Worm (Caenorhabditis elegans): ENCODE data around the gene W02F12.4.
A peak's percentile ranks its signal among the peaks of the same experiment; 100 is the strongest.

Gene W02F12.4

DNA sequence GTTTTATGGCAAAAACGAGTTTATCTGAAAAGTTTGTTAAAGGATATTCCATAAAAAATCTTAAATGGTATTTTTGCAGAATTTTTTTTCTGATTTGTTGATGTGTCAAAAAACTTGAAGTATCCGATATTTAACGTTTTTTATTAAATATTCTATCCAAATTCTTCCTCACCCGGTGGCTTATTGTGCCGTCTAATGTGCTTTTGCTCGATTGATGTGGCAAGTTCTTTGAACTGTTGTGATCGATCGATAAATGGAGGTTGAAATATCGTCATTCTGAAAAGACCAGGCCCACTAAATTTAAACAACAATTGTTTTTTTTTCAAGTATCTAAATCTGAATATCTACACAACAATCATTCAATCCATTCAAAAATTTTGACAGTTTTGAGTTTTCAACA lies 51.6 kb downstream of the W02F12.4 start, which contains the start of gene syx-18:
Gene syx-18 (minus strand): TSS at position 276 of the 400 bp plus-strand sequence.
- no peak for TF ChIP-seq nhr-76 (tag; optimal IDR thresholded peaks at IDR 0.05)
- TF ChIP-seq eor-1 (tag; optimal IDR thresholded peaks at IDR 0.05): no peak
- no peak for TF ChIP-seq jun-1 (tag; optimal IDR thresholded peaks at IDR 0.05)
- TF ChIP-seq nhr-11 (tag; optimal IDR thresholded peaks at IDR 0.05): no peak
- TF ChIP-seq nhr-67 (tag; optimal IDR thresholded peaks at IDR 0.05): no peak
- peak; percentile 62 for TF ChIP-seq ama-1 (optimal IDR thresholded peaks at IDR 0.05)
- TF ChIP-seq zag-1 (tag; optimal IDR thresholded peaks at IDR 0.05): no peak
